Worm (Caenorhabditis elegans) whole organism, L1 larva: Measurements from ENCODE around the gene F20D6.1.

Source experiments
- C16A3.4 ChIP-seq: fragments of 150-350 bp; optimal IDR thresholded peaks from 2 replicates; lab custom pipeline; 2014; ENCODE audit warnings: missing biosample characterization, missing genetic modification characterization
- F16B12.6 ChIP-seq: fragments of 150-350 bp; optimal IDR thresholded peaks from 2 replicates; lab custom pipeline; 2014; ENCODE audit warnings: missing biosample characterization, missing genetic modification characterization
- aha-1 ChIP-seq: fragments of 150-350 bp; optimal IDR thresholded peaks from 2 replicates; lab custom pipeline; 2014; ENCODE audit warnings: missing biosample characterization, missing genetic modification characterization
- alr-1 ChIP-seq: fragments of 200-800 bp; sonication (Bioruptor generic); optimal IDR thresholded peaks from 2 replicates; lab custom pipeline; 2018; ENCODE audit warnings: borderline replicate concordance, mild to moderate bottlenecking, missing genetic modification characterization, missing compliant biosample characterization
- ama-1 ChIP-seq: fragments of 150-350 bp; optimal IDR thresholded peaks from 2 replicates; lab custom pipeline; 2014
- ceh-82 ChIP-seq, 3 experiments: fragments of 150-350 bp in 1 of 3; sonication (generic microtip) in 2 of 3; optimal IDR thresholded peaks; 2 replicates each; lab custom pipeline; 2014 to 2017; ENCODE audit warnings: missing biosample characterization in 3 of 3, missing genetic modification characterization in 3 of 3
- ceh-90 ChIP-seq: sonication (generic microtip); optimal IDR thresholded peaks from 2 replicates; lab custom pipeline; 2016; ENCODE audit warnings: missing genetic modification characterization, missing compliant biosample characterization
- ces-1 ChIP-seq: fragments of 150-350 bp; optimal IDR thresholded peaks from 2 replicates; lab custom pipeline; 2014; ENCODE audit warnings: missing biosample characterization, missing genetic modification reagents, missing genetic modification characterization
- dsc-1 ChIP-seq: sonication (generic microtip); optimal IDR thresholded peaks from 2 replicates; lab custom pipeline; 2016; ENCODE audit warnings: mild to moderate bottlenecking, missing genetic modification characterization, missing compliant biosample characterization
- efl-1 ChIP-seq, 4 experiments: fragments of 150-350 bp; optimal IDR thresholded peaks in 3 of 4; peaks in 1 of 4; 1 replicate in 1 of 4; 2 replicates in 3 of 4; lab custom pipeline; 2014; ENCODE audit warnings: missing biosample characterization in 2 of 4, missing genetic modification characterization in 2 of 4, missing genetic modification reagents in 2 of 4
- ets-5 ChIP-seq: fragments of 200-800 bp; sonication (Bioruptor generic); IDR thresholded peaks from 2 replicates; pipeline ENCODE4 v1.3.6; 2022; ENCODE audit warnings: missing genetic modification characterization, missing compliant biosample characterization
- fkh-8 ChIP-seq: sonication (generic microtip); optimal IDR thresholded peaks from 2 replicates; lab custom pipeline; 2016; ENCODE audit warnings: mild to moderate bottlenecking, missing genetic modification characterization, missing compliant biosample characterization
- grh-1 ChIP-seq: fragments of 200-800 bp; sonication (Bioruptor generic); IDR thresholded peaks from 2 replicates; pipeline ENCODE4 v1.3.6; 2022; ENCODE audit warnings: missing genetic modification reagents, missing genetic modification characterization, missing compliant biosample characterization
- hlh-4 ChIP-seq: sonication (generic microtip); optimal IDR thresholded peaks from 2 replicates; lab custom pipeline; 2016; ENCODE audit warnings: mild to moderate bottlenecking, missing genetic modification characterization, missing compliant biosample characterization
- hpl-2 ChIP-seq: fragments of 150-350 bp; optimal IDR thresholded peaks from 2 replicates; lab custom pipeline; 2014; ENCODE audit warnings: missing biosample characterization, missing genetic modification reagents, missing genetic modification characterization
- irx-1 ChIP-seq: sonication (generic microtip); optimal IDR thresholded peaks from 2 replicates; lab custom pipeline; 2016; ENCODE audit warnings: missing genetic modification characterization, missing compliant biosample characterization
- isw-1 ChIP-seq: fragments of 200-800 bp; sonication (Bioruptor generic); IDR thresholded peaks from 2 replicates; pipeline ENCODE4 v1.3.6; 2022; ENCODE audit warnings: missing genetic modification characterization, missing compliant biosample characterization
- jun-1 ChIP-seq: fragments of 150-350 bp; optimal IDR thresholded peaks from 2 replicates; lab custom pipeline; 2014; ENCODE audit warnings: missing biosample characterization, missing genetic modification reagents, missing genetic modification characterization
- lin-15B ChIP-seq: fragments of 150-350 bp; sonication (generic microtip); optimal IDR thresholded peaks from 3 replicates; lab custom pipeline; 2014; ENCODE audit warnings: missing biosample characterization, missing genetic modification characterization
- lin-35 ChIP-seq, 2 experiments: fragments of 150-350 bp; optimal IDR thresholded peaks; 2 replicates each; lab custom pipeline; 2014; ENCODE audit warnings: missing biosample characterization in 2 of 2, missing genetic modification characterization in 2 of 2, missing genetic modification reagents in 2 of 2
- lin-39 ChIP-seq: fragments of 150-350 bp; optimal IDR thresholded peaks from 2 replicates; lab custom pipeline; 2014; ENCODE audit warnings: missing biosample characterization, missing genetic modification reagents, missing genetic modification characterization
- lsy-2 ChIP-seq, 2 experiments: fragments of 150-350 bp; optimal IDR thresholded peaks; 2 replicates each; lab custom pipeline; 2014; ENCODE audit warnings: missing biosample characterization in 2 of 2, missing genetic modification characterization in 2 of 2
- mef-2 ChIP-seq: fragments of 150-350 bp; optimal IDR thresholded peaks from 2 replicates; lab custom pipeline; 2014; ENCODE audit warnings: missing biosample characterization, missing genetic modification characterization
- mep-1 ChIP-seq: fragments of 150-350 bp; optimal IDR thresholded peaks from 2 replicates; lab custom pipeline; 2014; ENCODE audit warnings: missing biosample characterization, missing genetic modification characterization
- nhr-11 ChIP-seq: fragments of 150-350 bp; optimal IDR thresholded peaks from 2 replicates; lab custom pipeline; 2014; ENCODE audit warnings: missing biosample characterization, missing genetic modification characterization
- nhr-19 ChIP-seq: fragments of 200-800 bp; sonication (Bioruptor generic); conservative IDR thresholded peaks from 2 replicates; pipeline ENCODE4 v1.3.6; 2022; ENCODE audit warnings: missing genetic modification characterization, missing compliant biosample characterization
- nhr-20 ChIP-seq: sonication (generic microtip); optimal IDR thresholded peaks from 2 replicates; lab custom pipeline; 2016; ENCODE audit warnings: mild to moderate bottlenecking, missing genetic modification characterization, missing compliant biosample characterization
- nhr-237 ChIP-seq: fragments of 150-350 bp; optimal IDR thresholded peaks from 2 replicates; lab custom pipeline; 2014; ENCODE audit warnings: missing biosample characterization, missing genetic modification characterization
- nhr-28 ChIP-seq: fragments of 150-350 bp; optimal IDR thresholded peaks from 2 replicates; lab custom pipeline; 2014; ENCODE audit warnings: missing biosample characterization, missing genetic modification characterization
- nhr-76 ChIP-seq: sonication (generic microtip); optimal IDR thresholded peaks from 2 replicates; lab custom pipeline; 2017; ENCODE audit warnings: missing biosample characterization, missing genetic modification characterization
- nhr-84 ChIP-seq: sonication (generic microtip); optimal IDR thresholded peaks from 2 replicates; lab custom pipeline; 2017; ENCODE audit warnings: missing biosample characterization, missing genetic modification characterization
- nhr-85 ChIP-seq: sonication (generic microtip); peaks from one replicate; lab custom pipeline; 2016; ENCODE audit warnings: missing genetic modification characterization, inconsistent platforms, missing compliant biosample characterization
- nhr-90 ChIP-seq: sonication (generic microtip); optimal IDR thresholded peaks from 2 replicates; lab custom pipeline; 2016; ENCODE audit warnings: mild to moderate bottlenecking, missing genetic modification characterization, missing compliant biosample characterization; ENCODE audit not compliant: poor library complexity
- pax-3 ChIP-seq: fragments of 200-800 bp; sonication (Bioruptor generic); optimal IDR thresholded peaks from 2 replicates; lab custom pipeline; 2018; ENCODE audit warnings: mild to moderate bottlenecking, missing genetic modification characterization, moderate library complexity, missing compliant biosample characterization
- pqm-1 ChIP-seq: sonication (generic microtip); optimal IDR thresholded peaks from 3 replicates; lab custom pipeline; 2017; ENCODE audit warnings: missing biosample characterization, missing genetic modification characterization
- skn-1 ChIP-seq: fragments of 150-350 bp; optimal IDR thresholded peaks from 2 replicates; lab custom pipeline; 2014; ENCODE audit warnings: missing biosample characterization, missing genetic modification characterization
- snu-23 ChIP-seq: sonication (generic microtip); optimal IDR thresholded peaks from 2 replicates; lab custom pipeline; 2016; ENCODE audit warnings: missing genetic modification characterization, missing compliant biosample characterization
- sptf-1 ChIP-seq: fragments of 150-350 bp; optimal IDR thresholded peaks from 2 replicates; lab custom pipeline; 2014; ENCODE audit warnings: missing biosample characterization, missing genetic modification characterization
- sup-37 ChIP-seq: fragments of 200-800 bp; sonication (Bioruptor generic); optimal IDR thresholded peaks from 2 replicates; lab custom pipeline; 2018; ENCODE audit warnings: mild to moderate bottlenecking, missing genetic modification characterization, missing compliant biosample characterization
- tbx-2 ChIP-seq: sonication (generic microtip); optimal IDR thresholded peaks from 2 replicates; lab custom pipeline; 2016; ENCODE audit warnings: missing genetic modification characterization, missing compliant biosample characterization
- tlp-1 ChIP-seq: fragments of 150-350 bp; optimal IDR thresholded peaks from 2 replicates; lab custom pipeline; 2014; ENCODE audit warnings: missing biosample characterization, missing genetic modification characterization
- unc-86 ChIP-seq: sonication (generic microtip); optimal IDR thresholded peaks from 2 replicates; lab custom pipeline; 2016; ENCODE audit warnings: missing genetic modification characterization, missing compliant biosample characterization
- xbp-1 ChIP-seq: sonication (generic microtip); optimal IDR thresholded peaks from 2 replicates; lab custom pipeline; 2016; ENCODE audit warnings: missing genetic modification characterization, missing compliant biosample characterization
- zag-1 ChIP-seq: fragments of 150-350 bp; optimal IDR thresholded peaks from 2 replicates; lab custom pipeline; 2014; ENCODE audit warnings: missing biosample characterization, missing genetic modification characterization

Gene F20D6.1

ce11 chrV:8221083-8221538 lies 30.6 kb downstream of the F20D6.1 start, which contains the start of the genes cogc-6 and air-1 (continued):
- no peak for TF ChIP-seq tlp-1 (tag; lab: Kevin White, UChicago)
- TF ChIP-seq nhr-11 (tag; lab: Kevin White, UChicago) = no peak
- TF ChIP-seq tbx-2 (tag; lab: Kevin White, UChicago) = no peak
- no peak for TF ChIP-seq ceh-90 (tag; lab: Kevin White, UChicago)
- TF ChIP-seq ets-5 (GFP tag; lab: Robert Waterston, UW) = no peak
- TF ChIP-seq lin-15B (tag; lab: Kevin White, UChicago) = no peak
- TF ChIP-seq dsc-1 = no peak
- peak; percentile 35 for TF ChIP-seq snu-23
- no peak for TF ChIP-seq hlh-4 (tag; lab: Kevin White, UChicago)
- no peak for TF ChIP-seq irx-1 (tag; lab: Kevin White, UChicago)
- peak; percentile 37 to 71 for TF ChIP-seq efl-1 (optimal IDR thresholded peaks at IDR 0.05; lab: Kevin White, UChicago)
- TF ChIP-seq efl-1 (GFP tag; optimal IDR thresholded peaks at IDR 0.05 in 1 of 2; lab: Kevin White, UChicago) = peak; percentile 83 to 97
- TF ChIP-seq pax-3 (tag; lab: Kevin White, UChicago) = no peak
- TF ChIP-seq nhr-237 (tag; lab: Kevin White, UChicago) = no peak
- no peak for TF ChIP-seq nhr-28 (tag; lab: Kevin White, UChicago)
- TF ChIP-seq, all 84 proteins: peak for 12

- TF ChIP-seq F16B12.6 (tag; lab: Kevin White, UChicago) = no peak
- TF ChIP-seq lin-15B (tag; lab: Kevin White, UChicago) = no peak
- TF ChIP-seq nhr-85 (tag; lab: Kevin White, UChicago) = no peak
- TF ChIP-seq ceh-90 (tag; lab: Kevin White, UChicago) = no peak
- TF ChIP-seq sup-37 (GFP tag; lab: Kevin White, UChicago) = no peak
- no peak for TF ChIP-seq C16A3.4 (tag; lab: Kevin White, UChicago)
- TF ChIP-seq nhr-84 (tag; lab: Kevin White, UChicago) = no peak
These were observed 32.9 kb downstream of the F20D6.1 start for ce11 chrV:8223417-8223816.

ce11 chrV:8224634-8225033 lies 34.1 kb downstream of the F20D6.1 start, which contains the start of gene pax-1:
Gene pax-1 (plus strand): TSS chrV:8224934.
- TF ChIP-seq efl-1 (optimal IDR thresholded peaks at IDR 0.05; lab: Kevin White, UChicago) = no peak
- peak in 1 of 2 experiments; percentile 36 for TF ChIP-seq efl-1 (GFP tag; optimal IDR thresholded peaks at IDR 0.05 in 1 of 2; lab: Kevin White, UChicago)
- TF ChIP-seq nhr-19 (GFP tag; lab: Robert Waterston, UW) = no peak

ce11 chrV:8226812-8227211 lies 36.3 kb downstream of the F20D6.1 start, which contains the start of gene K07C11.10:
Gene K07C11.10 (minus strand): TSS chrV:8226912.
- TF ChIP-seq mep-1 (tag; lab: Kevin White, UChicago) (no peak), fkh-8 (tag; lab: Kevin White, UChicago) (peak; percentile 43)

- TF ChIP-seq nhr-90 (tag; lab: Kevin White, UChicago) (peak; percentile 95), skn-1 (peak; percentile 39), irx-1 (tag; lab: Kevin White, UChicago) (peak; percentile 81), alr-1 (tag; lab: Kevin White, UChicago) (no peak), lin-39 (tag; lab: Kevin White, UChicago) (peak; percentile 58), pax-3 (tag; lab: Kevin White, UChicago) (peak; percentile 53), nhr-85 (tag; lab: Kevin White, UChicago) (peak; percentile 91), xbp-1 (tag; lab: Kevin White, UChicago) (peak; percentile 86), ama-1 (lab: Kevin White, UChicago) (peak; percentile 94), ces-1 (GFP tag; lab: Kevin White, UChicago) (no peak), lsy-2 (tag; optimal IDR thresholded peaks at IDR 0.05; lab: Kevin White, UChicago) (peak; percentile 58 to 78), zag-1 (tag; lab: Kevin White, UChicago) (no peak), aha-1 (tag; lab: Kevin White, UChicago) (no peak), ceh-82 (tag; optimal IDR thresholded peaks at IDR 0.05; lab: Kevin White, UChicago) (peak; percentile 75 to 90 (median 85)), tbx-2 (tag; lab: Kevin White, UChicago) (peak; percentile 84), nhr-76 (tag; lab: Kevin White, UChicago) (no peak), sptf-1 (no peak), hpl-2 (peak; percentile 36), unc-86 (tag; lab: Kevin White, UChicago) (peak; percentile 71), nhr-237 (tag; lab: Kevin White, UChicago) (no peak), lin-35 (GFP tag; optimal IDR thresholded peaks at IDR 0.05; lab: Kevin White, UChicago) (peak; percentile 53 to 69), nhr-11 (tag; lab: Kevin White, UChicago) (peak; percentile 14), fkh-8 (tag; lab: Kevin White, UChicago) (peak; percentile 53), pqm-1 (tag; lab: Kevin White, UChicago) (no peak), jun-1 (peak; percentile 73), grh-1 (GFP tag; lab: Robert Waterston, UW) (peak; percentile 86), isw-1 (GFP tag; lab: Robert Waterston, UW) (peak; percentile 34), nhr-20 (peak; percentile 90), mef-2 (tag; lab: Kevin White, UChicago) (no peak)
These were observed 38.2 kb downstream of the F20D6.1 start for ce11 chrV:8228712-8229119.
